Fruit fly (Drosophila melanogaster) whole organism, embryonic: ENCODE results near the gene Noa36.

Experiments used
- ATbp ChIP-seq: fragments of 200-800 bp; sonication (Bioruptor generic); optimal IDR thresholded peaks from 2 replicates; lab custom pipeline; 2017; ENCODE audit warnings: missing biosample characterization, mild to moderate bottlenecking, missing genetic modification characterization, missing genetic modification reagents
- Asciz ChIP-seq: fragments of 200-800 bp; sonication (Bioruptor generic); optimal IDR thresholded peaks from 2 replicates; lab custom pipeline; 2017; ENCODE audit warnings: missing biosample characterization, mild to moderate bottlenecking, missing genetic modification characterization, missing genetic modification reagents
- CG10654 ChIP-seq: fragments of 200-800 bp; sonication (Bioruptor generic); optimal IDR thresholded peaks from 2 replicates; lab custom pipeline; 2016; ENCODE audit warnings: missing biosample characterization, missing genetic modification characterization
- CG11723 ChIP-seq: fragments of 200-800 bp; sonication (Bioruptor generic); optimal IDR thresholded peaks from 2 replicates; lab custom pipeline; 2017; ENCODE audit warnings: missing biosample characterization, mild to moderate bottlenecking, missing genetic modification characterization
- CG12769 ChIP-seq: fragments of 200-800 bp; sonication (Bioruptor generic); optimal IDR thresholded peaks from 2 replicates; lab custom pipeline; 2019; ENCODE audit warnings: missing biosample characterization, mild to moderate bottlenecking, missing genetic modification characterization, moderate library complexity
- CG15601 ChIP-seq: fragments of 200-800 bp; sonication (Bioruptor generic); optimal IDR thresholded peaks from 3 replicates; lab custom pipeline; 2019; ENCODE audit warnings: missing biosample characterization, mild to moderate bottlenecking, missing genetic modification characterization, moderate library complexity
- CG17361 ChIP-seq: fragments of 200-800 bp; sonication (Bioruptor generic); IDR thresholded peaks from 3 replicates; pipeline ENCODE4 v1.3.6; 2022; ENCODE audit warnings: missing biosample characterization, missing genetic modification characterization
- CG18262 ChIP-seq: fragments of 200-800 bp; optimal IDR thresholded peaks from 3 replicates; lab custom pipeline; 2019; ENCODE audit warnings: missing biosample characterization, mild to moderate bottlenecking, missing genetic modification characterization, moderate library complexity
- CG2712 ChIP-seq: fragments of 200-800 bp; optimal IDR thresholded peaks from 3 replicates; lab custom pipeline; 2019; ENCODE audit warnings: missing biosample characterization, mild to moderate bottlenecking, missing genetic modification characterization, moderate library complexity
- CG3065 ChIP-seq: fragments of 200-800 bp; sonication (Bioruptor generic); optimal IDR thresholded peaks from 2 replicates; lab custom pipeline; 2016; ENCODE audit warnings: missing biosample characterization, missing genetic modification characterization
- CG3281 ChIP-seq: fragments of 200-800 bp; sonication (Bioruptor generic); optimal IDR thresholded peaks from 3 replicates; lab custom pipeline; 2017; ENCODE audit warnings: missing biosample characterization, mild to moderate bottlenecking, missing genetic modification characterization
- CG6689 ChIP-seq: fragments of 200-800 bp; sonication (Bioruptor generic); IDR thresholded peaks from 2 replicates; pipeline ENCODE4 v1.3.6; 2022; ENCODE audit warnings: missing biosample characterization, missing genetic modification characterization
- CG7556 ChIP-seq: fragments of 200-800 bp; sonication (Bioruptor generic); optimal IDR thresholded peaks from 2 replicates; lab custom pipeline; 2017; ENCODE audit warnings: missing biosample characterization, mild to moderate bottlenecking, missing genetic modification characterization
- CG8388 ChIP-seq: fragments of 200-800 bp; sonication (Bioruptor generic); optimal IDR thresholded peaks from 2 replicates; lab custom pipeline; 2019; ENCODE audit warnings: missing biosample characterization, mild to moderate bottlenecking, missing genetic modification characterization, moderate library complexity
- CG9609 ChIP-seq: fragments of 200-800 bp; sonication (Bioruptor generic); optimal IDR thresholded peaks from 3 replicates; lab custom pipeline; 2016; ENCODE audit warnings: missing biosample characterization, missing genetic modification characterization
- CTCF ChIP-seq: fragments of 200-800 bp; sonication (Bioruptor generic); optimal IDR thresholded peaks from 2 replicates; lab custom pipeline; 2017; ENCODE audit warnings: missing biosample characterization, mild to moderate bottlenecking, missing genetic modification characterization, moderate library complexity
- CoRest ChIP-seq: fragments of 200-800 bp; sonication (Bioruptor generic); optimal IDR thresholded peaks from 3 replicates; lab custom pipeline; 2018; ENCODE audit warnings: missing biosample characterization, mild to moderate bottlenecking, missing genetic modification characterization, moderate library complexity
- Ets65A ChIP-seq: fragments of 200-800 bp; sonication (Bioruptor generic); peaks from one replicate; lab custom pipeline; 2016; ENCODE audit warnings: missing biosample characterization, missing genetic modification characterization
- Hr51 ChIP-seq, 2 experiments: fragments of 200-800 bp; sonication (Bioruptor generic); optimal IDR thresholded peaks; 2 replicates in 1 of 2; 3 replicates in 1 of 2; lab custom pipeline; 2016 to 2018; ENCODE audit warnings: missing biosample characterization in 2 of 2, missing genetic modification characterization in 2 of 2, mild to moderate bottlenecking in 1 of 2, moderate library complexity in 1 of 2
- Hr78 ChIP-seq, 2 experiments: fragments of 200-800 bp in 1 of 2; fragments of >200 bp in 1 of 2; sonication (Bioruptor generic) in 1 of 2; optimal IDR thresholded peaks; 2 replicates each; lab custom pipeline; 2017 to 2019; ENCODE audit warnings: missing biosample characterization in 2 of 2, missing genetic modification characterization in 2 of 2, mild to moderate bottlenecking in 1 of 2, moderate library complexity in 1 of 2
- Pdp1 ChIP-seq, 2 experiments: fragments of 200-800 bp; sonication (Bioruptor generic); optimal IDR thresholded peaks; 3 replicates each; lab custom pipeline; 2016; ENCODE audit warnings: missing biosample characterization in 2 of 2, missing genetic modification characterization in 2 of 2, mild to moderate bottlenecking in 1 of 2, moderate library complexity in 1 of 2
- Rfx ChIP-seq: fragments of 200-800 bp; sonication (Bioruptor generic); IDR thresholded peaks from 2 replicates; pipeline ENCODE4 v1.3.6; 2022; ENCODE audit warnings: missing biosample characterization, missing genetic modification characterization
- Sox100B ChIP-seq: fragments of 200-800 bp; sonication (Bioruptor generic); optimal IDR thresholded peaks from 3 replicates; lab custom pipeline; 2018; ENCODE audit warnings: missing biosample characterization, mild to moderate bottlenecking, missing genetic modification characterization
- crol ChIP-seq: fragments of 200-800 bp; sonication (Bioruptor generic); IDR thresholded peaks from 2 replicates; pipeline ENCODE4 v1.3.6; 2022; ENCODE audit warnings: missing biosample characterization, missing genetic modification characterization
- dmrt99B ChIP-seq: fragments of 200-800 bp; sonication (Bioruptor generic); optimal IDR thresholded peaks from 2 replicates; lab custom pipeline; 2018; ENCODE audit warnings: missing biosample characterization, mild to moderate bottlenecking, missing genetic modification characterization, moderate library complexity
- gem ChIP-seq: fragments of 200-800 bp; sonication (Bioruptor generic); optimal IDR thresholded peaks from 2 replicates; lab custom pipeline; 2019; ENCODE audit warnings: missing biosample characterization, mild to moderate bottlenecking, missing genetic modification characterization, moderate library complexity
- lab ChIP-seq: fragments of 200-800 bp; sonication (Bioruptor generic); optimal IDR thresholded peaks from 3 replicates; lab custom pipeline; 2017; ENCODE audit warnings: missing biosample characterization, missing genetic modification characterization, mild to moderate bottlenecking, moderate library complexity, missing genetic modification reagents
- lola ChIP-seq, 3 experiments: fragments of >200 bp in 2 of 3; fragments of 200-800 bp in 1 of 3; sonication (Bioruptor generic) in 1 of 3; optimal IDR thresholded peaks; 2 replicates each; lab custom pipeline; 2017 to 2019; ENCODE audit warnings: missing biosample characterization in 3 of 3, missing genetic modification characterization in 3 of 3, mild to moderate bottlenecking in 1 of 3, moderate library complexity in 1 of 3
- lov ChIP-seq, 2 experiments: fragments of 200-800 bp in 1 of 2; fragments of >200 bp in 1 of 2; sonication (Bioruptor generic) in 1 of 2; IDR thresholded peaks in 1 of 2; optimal IDR thresholded peaks in 1 of 2; 2 replicates in 1 of 2; 3 replicates in 1 of 2; pipeline versions ENCODE4 v1.3.6 to Lab custom; 2017 to 2022; ENCODE audit warnings: missing biosample characterization in 1 of 2, missing genetic modification characterization in 1 of 2
- nerfin-2 ChIP-seq: fragments of 200-800 bp; sonication (Bioruptor generic); IDR thresholded peaks from 2 replicates; pipeline ENCODE4 v1.3.6; 2022; ENCODE audit warnings: missing biosample characterization, missing genetic modification characterization; ENCODE audit not compliant: partially characterized antibody
- nmo ChIP-seq: fragments of 200-800 bp; sonication (Bioruptor generic); optimal IDR thresholded peaks from 2 replicates; lab custom pipeline; 2018; ENCODE audit warnings: missing biosample characterization, mild to moderate bottlenecking, missing genetic modification characterization, moderate library complexity
- odd ChIP-seq: fragments of 200-800 bp; sonication (Bioruptor generic); optimal IDR thresholded peaks from 2 replicates; lab custom pipeline; 2017; ENCODE audit warnings: missing biosample characterization, mild to moderate bottlenecking, missing genetic modification characterization
- phol ChIP-seq: fragments of 200-800 bp; sonication (Bioruptor generic); optimal IDR thresholded peaks from 3 replicates; lab custom pipeline; 2018; ENCODE audit warnings: missing biosample characterization, mild to moderate bottlenecking, missing genetic modification characterization, moderate library complexity
- sens ChIP-seq: fragments of 200-800 bp; sonication (Bioruptor generic); peaks from one replicate; lab custom pipeline; 2016; ENCODE audit warnings: missing biosample characterization, missing genetic modification characterization
- sens-2 ChIP-seq: fragments of 200-800 bp; sonication (Bioruptor generic); IDR thresholded peaks from 2 replicates; pipeline ENCODE4 v1.3.6; 2022; ENCODE audit warnings: missing biosample characterization, missing genetic modification characterization
- sr ChIP-seq: fragments of 200-800 bp; sonication (Bioruptor generic); IDR thresholded peaks from 3 replicates; pipeline ENCODE4 v1.3.6; 2022; ENCODE audit warnings: missing biosample characterization, missing genetic modification characterization

Gene Noa36

dm6 chr3R:28629186-28629979 lies 30.3 kb upstream of the Noa36 start (continued):
- TF ChIP-seq CG11723 (GFP tag; lab: Kevin White, UChicago) = peak; percentile 11
- no peak for TF ChIP-seq Asciz
- TF ChIP-seq sens-2 (GFP tag; lab: Robert Waterston, UW) = no peak
- peak in 1 of 2 experiments; percentile 94 for TF ChIP-seq Hr78 (GFP tag; optimal IDR thresholded peaks at IDR 0.05; lab: Kevin White, UChicago)
- TF ChIP-seq Hr51 (GFP tag; optimal IDR thresholded peaks at IDR 0.05; lab: Kevin White, UChicago) = peak in 1 of 2 experiments; percentile 22
- peak; percentile 32 for TF ChIP-seq CoRest (tag; lab: Kevin White, UChicago)
- TF ChIP-seq sens (GFP tag; lab: Kevin White, UChicago) = peak; percentile 17
- TF ChIP-seq CG9609 (GFP tag; lab: Kevin White, UChicago) = no peak
- no peak for TF ChIP-seq odd (GFP tag; lab: Kevin White, UChicago)
- peak in 1 of 3 experiments; percentile 30 for TF ChIP-seq lola (GFP tag; optimal IDR thresholded peaks at IDR 0.05; lab: Kevin White, UChicago)
- TF ChIP-seq CG3065 (GFP tag; lab: Kevin White, UChicago) = peak; percentile 9
- peak; percentile 63 for TF ChIP-seq CG18262
- 0 out of 2 replicates have a peak, but pooled peaks have one; percentile 22 for TF ChIP-seq CG6689 (GFP tag; lab: Robert Waterston, UW)
- peak; percentile 39 for TF ChIP-seq phol (tag; lab: Kevin White, UChicago)
- no peak for TF ChIP-seq nerfin-2
- peak; percentile 2 for TF ChIP-seq CG8388
- no peak for TF ChIP-seq CTCF (GFP tag; lab: Kevin White, UChicago)
- TF ChIP-seq dmrt99B (tag; lab: Kevin White, UChicago) = peak; percentile 47
- TF ChIP-seq CG15601 (tag; lab: Kevin White, UChicago) = peak; percentile 1
- peak; percentile 27 for TF ChIP-seq CG7556 (GFP tag; lab: Kevin White, UChicago)
- TF ChIP-seq Sox100B (GFP tag; lab: Kevin White, UChicago) = peak; percentile 41
- TF ChIP-seq CG2712 (tag; lab: Kevin White, UChicago) = peak; percentile 35
- peak; percentile 39 for TF ChIP-seq nmo (GFP tag; lab: Kevin White, UChicago)
- TF ChIP-seq CG12769 (tag; lab: Kevin White, UChicago) = peak; percentile 11

DNA sequence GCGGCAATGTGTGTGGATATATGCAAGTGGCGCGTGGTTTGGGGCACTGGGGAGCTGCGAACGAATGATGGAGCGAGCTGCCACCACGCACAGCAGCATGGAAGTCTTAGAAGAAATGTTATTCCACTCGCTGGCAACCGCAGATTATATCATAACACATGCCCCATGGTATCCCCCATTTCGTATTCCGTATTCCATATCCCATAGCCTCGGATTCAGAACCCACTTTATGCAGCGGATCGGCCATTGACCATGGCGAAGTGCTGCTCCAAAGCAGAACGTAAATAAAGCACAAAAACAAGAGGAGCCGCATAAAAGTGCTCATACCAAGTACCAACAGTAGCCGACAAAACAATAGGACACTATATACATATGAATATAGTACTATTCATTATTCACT lies 29.6 kb upstream of the Noa36 start:
- TF ChIP-seq CG17361 (0 out of 3 replicates have a peak, but pooled peaks have one; percentile 61), Pdp1 (GFP tag; optimal IDR thresholded peaks at IDR 0.05; lab: Kevin White, UChicago) (peak in 1 of 2 experiments; percentile 8), Rfx (no peak), ATbp (peak; percentile 5), gem (tag; lab: Kevin White, UChicago) (no peak), crol (no peak), lov (optimal IDR thresholded peaks at IDR 0.05; lab: Kevin White, UChicago) (no peak), lov (GFP tag; IDR thresholded peaks at IDR 0.05; lab: Robert Waterston, UW) (no peak), Ets65A (GFP tag; lab: Kevin White, UChicago) (peak; percentile 45), CG3281 (GFP tag; lab: Kevin White, UChicago) (no peak), CG10654 (GFP tag; lab: Kevin White, UChicago) (no peak)

- no peak for TF ChIP-seq lab (GFP tag; lab: Kevin White, UChicago)
- peak; percentile 92 for TF ChIP-seq sr (GFP tag; lab: Robert Waterston, UW)
These were observed 28.2 kb upstream of the Noa36 start for dm6 chr3R:28627267-28627666.
